Worm (Caenorhabditis elegans): ENCODE data around the gene R08F11.1.

DNA sequence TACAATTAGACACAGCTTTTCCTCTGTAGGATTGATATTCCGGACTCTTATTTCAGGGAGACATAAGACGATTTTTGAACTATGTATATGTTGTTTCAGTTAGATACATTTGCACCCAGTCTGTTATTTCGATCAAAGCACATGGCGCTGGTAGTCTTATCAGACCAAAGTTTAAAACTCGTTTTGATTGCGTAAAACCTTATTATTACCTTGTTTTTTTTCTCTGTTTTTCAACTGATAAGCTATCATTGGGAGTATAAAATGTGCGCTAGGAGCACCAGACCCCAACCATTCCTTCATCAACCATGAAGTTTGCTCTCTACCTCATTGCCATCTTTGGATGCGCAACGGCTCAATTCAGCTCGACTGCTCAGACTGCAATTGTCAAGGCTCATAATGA is 28.3 kb upstream of the R08F11.1 start, which contains the start of gene scl-12:
- TF ChIP-seq dao-5 (tag; optimal IDR thresholded peaks at IDR 0.05) (no peak), W03F9.2 (tag; optimal IDR thresholded peaks at IDR 0.05) (no peak)
